Fruit fly (Drosophila melanogaster) whole organism, embryonic: ENCODE results near the gene PpV.

Experiments used
- ATbp ChIP-seq: fragments of 200-800 bp; sonication (Bioruptor generic); optimal IDR thresholded peaks from 2 replicates; lab custom pipeline; 2017; ENCODE audit warnings: missing biosample characterization, mild to moderate bottlenecking, missing genetic modification characterization, missing genetic modification reagents
- C15 ChIP-seq: fragments of 200-800 bp; sonication (Bioruptor generic); IDR thresholded peaks from 3 replicates; pipeline ENCODE4 v1.3.6; 2022; ENCODE audit warnings: missing biosample characterization, missing genetic modification characterization
- CG10209 ChIP-seq: fragments of 200-800 bp; sonication (Bioruptor generic); optimal IDR thresholded peaks from 3 replicates; lab custom pipeline; 2017; ENCODE audit warnings: missing biosample characterization, mild to moderate bottlenecking, missing genetic modification characterization, missing genetic modification reagents
- CG10565 ChIP-seq: fragments of 200-800 bp; sonication (Bioruptor generic); optimal IDR thresholded peaks from 3 replicates; lab custom pipeline; 2016; ENCODE audit warnings: missing biosample characterization, mild to moderate bottlenecking, missing genetic modification characterization
- CG10959 ChIP-seq: fragments of 200-800 bp; sonication (Bioruptor generic); IDR thresholded peaks from 2 replicates; pipeline ENCODE4 v1.3.6; 2022; ENCODE audit warnings: missing biosample characterization, missing genetic modification characterization
- CG13775 ChIP-seq: fragments of 200-800 bp; sonication (Bioruptor generic); optimal IDR thresholded peaks from 3 replicates; lab custom pipeline; 2017; ENCODE audit warnings: missing biosample characterization, mild to moderate bottlenecking, missing genetic modification characterization
- CG15514 ChIP-seq: fragments of 200-800 bp; sonication (Bioruptor generic); optimal IDR thresholded peaks from 3 replicates; lab custom pipeline; 2017; ENCODE audit warnings: missing biosample characterization, missing genetic modification characterization, mild to moderate bottlenecking, moderate library complexity, missing genetic modification reagents
- CG16779 ChIP-seq: fragments of 200-800 bp; sonication (Bioruptor generic); IDR thresholded peaks from 2 replicates; pipeline ENCODE4 v1.3.6; 2022; ENCODE audit warnings: missing biosample characterization, missing genetic modification characterization
- CG17912 ChIP-seq: fragments of 200-800 bp; sonication (Bioruptor generic); optimal IDR thresholded peaks from 2 replicates; lab custom pipeline; 2018; ENCODE audit warnings: missing biosample characterization, mild to moderate bottlenecking, missing genetic modification characterization
- CG2678 ChIP-seq: fragments of 200-800 bp; sonication (Bioruptor generic); optimal IDR thresholded peaks from 3 replicates; lab custom pipeline; 2019; ENCODE audit warnings: missing biosample characterization, mild to moderate bottlenecking, missing genetic modification characterization, moderate library complexity
- CG2875 ChIP-seq: fragments of 200-800 bp; sonication (Bioruptor generic); optimal IDR thresholded peaks from 2 replicates; lab custom pipeline; 2017; ENCODE audit warnings: missing biosample characterization, mild to moderate bottlenecking, missing genetic modification characterization, missing genetic modification reagents
- CG42726 ChIP-seq: fragments of 200-800 bp; sonication (Bioruptor generic); IDR thresholded peaks from 2 replicates; pipeline ENCODE4 v1.3.6; 2022; ENCODE audit warnings: missing biosample characterization, missing genetic modification characterization; ENCODE audit not compliant: partially characterized antibody
- CG4730 ChIP-seq: fragments of 200-800 bp; sonication (Bioruptor generic); IDR thresholded peaks from 2 replicates; pipeline ENCODE4 v1.3.6; 2022; ENCODE audit warnings: missing biosample characterization, missing genetic modification characterization
- CG4820 ChIP-seq: fragments of 200-800 bp; sonication (Bioruptor generic); optimal IDR thresholded peaks from 3 replicates; lab custom pipeline; 2016; ENCODE audit warnings: missing biosample characterization, missing genetic modification characterization
- CG7987 ChIP-seq: fragments of 200-800 bp; sonication (Bioruptor generic); optimal IDR thresholded peaks from 2 replicates; lab custom pipeline; 2018; ENCODE audit warnings: missing biosample characterization, mild to moderate bottlenecking, missing genetic modification characterization, moderate library complexity
- CTCF ChIP-seq: fragments of 200-800 bp; sonication (Bioruptor generic); optimal IDR thresholded peaks from 2 replicates; lab custom pipeline; 2017; ENCODE audit warnings: missing biosample characterization, mild to moderate bottlenecking, missing genetic modification characterization, moderate library complexity
- D ChIP-seq, 2 experiments: fragments of 200-800 bp in 1 of 2; fragments of >200 bp in 1 of 2; sonication (Bioruptor generic) in 1 of 2; optimal IDR thresholded peaks; 2 replicates in 1 of 2; 3 replicates in 1 of 2; lab custom pipeline; 2017; ENCODE audit warnings: mild to moderate bottlenecking in 1 of 2, missing biosample characterization in 1 of 2, missing genetic modification characterization in 1 of 2, missing genetic modification reagents in 1 of 2
- Dad ChIP-seq: fragments of 200-800 bp; sonication (Bioruptor generic); optimal IDR thresholded peaks from 3 replicates; lab custom pipeline; 2016; ENCODE audit warnings: missing biosample characterization, missing genetic modification characterization
- Dip2 ChIP-seq: fragments of 200-800 bp; sonication (Bioruptor generic); IDR thresholded peaks from 2 replicates; pipeline ENCODE4 v1.3.6; 2022; ENCODE audit warnings: missing biosample characterization, missing genetic modification characterization
- H15 ChIP-seq: fragments of 200-800 bp; sonication (Bioruptor generic); IDR thresholded peaks from 3 replicates; pipeline ENCODE4 v1.3.6; 2022; ENCODE audit warnings: missing biosample characterization, missing genetic modification characterization
- HLH4C ChIP-seq: fragments of 200-800 bp; sonication (Bioruptor generic); IDR thresholded peaks from 3 replicates; pipeline ENCODE4 v1.3.6; 2022; ENCODE audit warnings: missing biosample characterization, missing genetic modification characterization; ENCODE audit not compliant: partially characterized antibody
- Hr51 ChIP-seq, 2 experiments: fragments of 200-800 bp; sonication (Bioruptor generic); optimal IDR thresholded peaks; 2 replicates in 1 of 2; 3 replicates in 1 of 2; lab custom pipeline; 2016 to 2018; ENCODE audit warnings: missing biosample characterization in 2 of 2, missing genetic modification characterization in 2 of 2, mild to moderate bottlenecking in 1 of 2, moderate library complexity in 1 of 2
- Lpt ChIP-seq: fragments of >200 bp; optimal IDR thresholded peaks from 2 replicates; lab custom pipeline; 2018; ENCODE audit warnings: missing biosample characterization, missing genetic modification characterization
- Oli ChIP-seq: fragments of 200-800 bp; sonication (Bioruptor generic); optimal IDR thresholded peaks from 2 replicates; lab custom pipeline; 2018; ENCODE audit warnings: missing biosample characterization, mild to moderate bottlenecking, missing genetic modification characterization, moderate library complexity
- Pdp1 ChIP-seq, 2 experiments: fragments of 200-800 bp; sonication (Bioruptor generic); optimal IDR thresholded peaks; 3 replicates each; lab custom pipeline; 2016; ENCODE audit warnings: missing biosample characterization in 2 of 2, missing genetic modification characterization in 2 of 2, mild to moderate bottlenecking in 1 of 2, moderate library complexity in 1 of 2
- Ptx1 ChIP-seq: fragments of 200-800 bp; sonication (Bioruptor generic); IDR thresholded peaks from 2 replicates; pipeline ENCODE4 v1.3.6; 2022; ENCODE audit warnings: missing biosample characterization, missing genetic modification characterization
- Xrp1 ChIP-seq: fragments of 200-800 bp; sonication (Bioruptor generic); IDR thresholded peaks from 2 replicates; pipeline ENCODE4 v1.3.6; 2022; ENCODE audit warnings: missing biosample characterization, missing genetic modification characterization
- ab ChIP-seq: fragments of 200-800 bp; sonication (Bioruptor generic); optimal IDR thresholded peaks from 2 replicates; lab custom pipeline; 2016; ENCODE audit warnings: missing biosample characterization, missing genetic modification characterization
- ase ChIP-seq: fragments of 200-800 bp; sonication (Bioruptor generic); IDR thresholded peaks from 3 replicates; pipeline ENCODE4 v1.3.6; 2022; ENCODE audit warnings: missing biosample characterization, missing genetic modification characterization
- cad ChIP-seq: fragments of >200 bp; optimal IDR thresholded peaks from 2 replicates; lab custom pipeline; 2017; ENCODE audit warnings: missing biosample characterization, missing genetic modification characterization
- cg ChIP-seq: fragments of 200-800 bp; sonication (Bioruptor generic); optimal IDR thresholded peaks from 3 replicates; lab custom pipeline; 2019; ENCODE audit warnings: missing biosample characterization, mild to moderate bottlenecking, missing genetic modification characterization, moderate library complexity
- chn ChIP-seq: fragments of 200-800 bp; sonication (Bioruptor generic); optimal IDR thresholded peaks from 2 replicates; lab custom pipeline; 2016; ENCODE audit warnings: missing biosample characterization, missing genetic modification characterization
- esg ChIP-seq: fragments of 200-800 bp; sonication (Bioruptor generic); conservative IDR thresholded peaks from 2 replicates; pipeline ENCODE4 v1.3.6; 2022; ENCODE audit warnings: missing biosample characterization, missing genetic modification characterization
- eve ChIP-seq, 2 experiments: fragments of >200 bp; optimal IDR thresholded peaks; 2 replicates each; lab custom pipeline; 2017; ENCODE audit warnings: missing biosample characterization in 2 of 2, missing genetic modification characterization in 2 of 2
- ewg ChIP-seq: fragments of 200-800 bp; sonication (Bioruptor generic); optimal IDR thresholded peaks from 3 replicates; lab custom pipeline; 2017; ENCODE audit warnings: mild to moderate bottlenecking, missing biosample characterization, missing genetic modification reagents, missing genetic modification characterization
- ftz-f1 ChIP-seq: fragments of 200-800 bp; sonication (Bioruptor generic); optimal IDR thresholded peaks from 2 replicates; lab custom pipeline; 2016; ENCODE audit warnings: missing biosample characterization, missing genetic modification characterization
- kah ChIP-seq: fragments of 200-800 bp; sonication (Bioruptor generic); optimal IDR thresholded peaks from 2 replicates; lab custom pipeline; 2018; ENCODE audit warnings: missing biosample characterization, mild to moderate bottlenecking, missing genetic modification characterization
- lab ChIP-seq: fragments of 200-800 bp; sonication (Bioruptor generic); optimal IDR thresholded peaks from 3 replicates; lab custom pipeline; 2017; ENCODE audit warnings: missing biosample characterization, missing genetic modification characterization, mild to moderate bottlenecking, moderate library complexity, missing genetic modification reagents
- lmd ChIP-seq: fragments of 200-800 bp; sonication (Bioruptor generic); IDR thresholded peaks from 2 replicates; pipeline ENCODE4 v1.3.6; 2022; ENCODE audit warnings: missing biosample characterization, missing genetic modification characterization
- mld ChIP-seq: fragments of 200-800 bp; sonication (Bioruptor generic); IDR thresholded peaks from 3 replicates; pipeline ENCODE4 v1.3.6; 2022; ENCODE audit warnings: missing biosample characterization, missing genetic modification characterization; ENCODE audit not compliant: partially characterized antibody
- prd ChIP-seq, 3 experiments: fragments of >200 bp in 2 of 3; fragments of 200-800 bp in 1 of 3; sonication (Bioruptor generic) in 1 of 3; optimal IDR thresholded peaks in 2 of 3; IDR thresholded peaks in 1 of 3; 2 replicates in 2 of 3; 3 replicates in 1 of 3; pipeline versions ENCODE4 v1.3.6 to Lab custom; 2017 to 2022; ENCODE audit warnings: missing biosample characterization in 1 of 3, missing genetic modification characterization in 1 of 3
- row ChIP-seq: fragments of 200-800 bp; sonication (Bioruptor generic); IDR thresholded peaks from 3 replicates; pipeline ENCODE4 v1.3.6; 2022; ENCODE audit warnings: missing biosample characterization, missing genetic modification characterization
- seq ChIP-seq: fragments of 200-800 bp; sonication (Bioruptor generic); IDR thresholded peaks from 2 replicates; pipeline ENCODE4 v1.3.6; 2022; ENCODE audit warnings: missing biosample characterization, missing genetic modification characterization
- sisA ChIP-seq: fragments of 200-800 bp; sonication (Bioruptor generic); IDR thresholded peaks from 2 replicates; pipeline ENCODE4 v1.3.6; 2022; ENCODE audit warnings: missing biosample characterization, missing genetic modification characterization
- sr ChIP-seq: fragments of 200-800 bp; sonication (Bioruptor generic); IDR thresholded peaks from 3 replicates; pipeline ENCODE4 v1.3.6; 2022; ENCODE audit warnings: missing biosample characterization, missing genetic modification characterization
- tap ChIP-seq: fragments of 200-800 bp; optimal IDR thresholded peaks from 3 replicates; lab custom pipeline; 2019; ENCODE audit warnings: missing biosample characterization, mild to moderate bottlenecking, missing genetic modification characterization, moderate library complexity
- tll ChIP-seq, 2 experiments: fragments of 200-800 bp in 1 of 2; fragments of >200 bp in 1 of 2; sonication (Bioruptor generic) in 1 of 2; optimal IDR thresholded peaks; 2 replicates each; lab custom pipeline; 2017 to 2019; ENCODE audit warnings: missing biosample characterization in 2 of 2, missing genetic modification characterization in 2 of 2, mild to moderate bottlenecking in 1 of 2, moderate library complexity in 1 of 2
- trem ChIP-seq: fragments of 200-800 bp; optimal IDR thresholded peaks from 3 replicates; lab custom pipeline; 2019; ENCODE audit warnings: missing biosample characterization, mild to moderate bottlenecking, missing genetic modification characterization, moderate library complexity
- zen ChIP-seq: fragments of 200-800 bp; sonication (Bioruptor generic); optimal IDR thresholded peaks from 3 replicates; lab custom pipeline; 2018; ENCODE audit warnings: missing biosample characterization, mild to moderate bottlenecking, missing genetic modification characterization, moderate library complexity

PpV gene

dm6 chrX:6356748-6357397 is 15.8 kb downstream of the PpV start (continued):
- no peak for TF ChIP-seq H15 (GFP tag; lab: Robert Waterston, UW)
- no peak for TF ChIP-seq eve (GFP tag; optimal IDR thresholded peaks at IDR 0.05; lab: Kevin White, UChicago)
- no peak for TF ChIP-seq mld (GFP tag; lab: Robert Waterston, UW)
- no peak for TF ChIP-seq sisA (GFP tag; lab: Robert Waterston, UW)
- no peak for TF ChIP-seq D (optimal IDR thresholded peaks at IDR 0.05; lab: Kevin White, UChicago)
- no peak for TF ChIP-seq D (GFP tag; optimal IDR thresholded peaks at IDR 0.05; lab: Kevin White, UChicago)
- TF ChIP-seq Pdp1 (GFP tag; optimal IDR thresholded peaks at IDR 0.05; lab: Kevin White, UChicago), result peak in 1 of 2 experiments; percentile 15
- no peak for TF ChIP-seq HLH4C (GFP tag; lab: Robert Waterston, UW)
- no peak for TF ChIP-seq CG16779 (GFP tag; lab: Robert Waterston, UW)
- no peak for TF ChIP-seq CG10209
- no peak for TF ChIP-seq Oli (tag; lab: Kevin White, UChicago)
- TF ChIP-seq ewg (GFP tag; lab: Kevin White, UChicago), result no peak
- TF ChIP-seq Hr51 (GFP tag; optimal IDR thresholded peaks at IDR 0.05; lab: Kevin White, UChicago), result peak in 1 of 2 experiments; percentile 42
- no peak for TF ChIP-seq prd (optimal IDR thresholded peaks at IDR 0.05; lab: Kevin White, UChicago)
- no peak for TF ChIP-seq prd (GFP tag; IDR thresholded peaks at IDR 0.05; lab: Robert Waterston, UW)
- no peak for TF ChIP-seq ab (GFP tag; lab: Kevin White, UChicago)
- TF ChIP-seq CG4730, result no peak
- TF ChIP-seq Dip2 (GFP tag; lab: Robert Waterston, UW), result no peak
- TF ChIP-seq seq (GFP tag; lab: Robert Waterston, UW), result no peak
- TF ChIP-seq ftz-f1 (GFP tag; lab: Kevin White, UChicago), result no peak
- TF ChIP-seq CG7987 (GFP tag; lab: Kevin White, UChicago), result no peak
- no peak for TF ChIP-seq lmd (GFP tag; lab: Robert Waterston, UW)
- no peak for TF ChIP-seq Lpt
- TF ChIP-seq zen (tag; lab: Kevin White, UChicago), result no peak
- peak; percentile 67 for TF ChIP-seq row (GFP tag; lab: Robert Waterston, UW)
- no peak for TF ChIP-seq tap (tag; lab: Kevin White, UChicago)
- TF ChIP-seq ATbp (GFP tag; lab: Kevin White, UChicago), result no peak
- no peak for TF ChIP-seq CG42726 (GFP tag; lab: Robert Waterston, UW)
- no peak for TF ChIP-seq Dad (GFP tag; lab: Kevin White, UChicago)
- TF ChIP-seq CG10565, result no peak
- no peak for TF ChIP-seq CG17912 (GFP tag; lab: Kevin White, UChicago)
- TF ChIP-seq CG4820 (GFP tag; lab: Kevin White, UChicago), result no peak
- TF ChIP-seq esg (GFP tag; lab: Robert Waterston, UW), result no peak
- TF ChIP-seq CG2678 (tag; lab: Kevin White, UChicago), result peak; percentile 44
- no peak for TF ChIP-seq sr
- no peak for TF ChIP-seq trem (tag; lab: Kevin White, UChicago)
- no peak for TF ChIP-seq CG2875
- TF ChIP-seq CTCF, result no peak
- peak; percentile 22 for TF ChIP-seq lab (GFP tag; lab: Kevin White, UChicago)
- peak; percentile 29; the same call in 1 of the 2 replicates for TF ChIP-seq Ptx1
- TF ChIP-seq chn, result no peak
- peak; percentile 42; the same call in 1 of the 2 replicates for TF ChIP-seq Xrp1 (GFP tag; lab: Robert Waterston, UW)
- 0 out of 3 replicates have a peak, but pooled peaks have one; percentile 18 for TF ChIP-seq ase (GFP tag; lab: Robert Waterston, UW)
- TF ChIP-seq C15 (GFP tag; lab: Robert Waterston, UW), result no peak
- no peak for TF ChIP-seq CG13775
- no peak for TF ChIP-seq tll (GFP tag; optimal IDR thresholded peaks at IDR 0.05; lab: Kevin White, UChicago)
- peak; percentile 54 for TF ChIP-seq cg
- TF ChIP-seq CG15514 (GFP tag; lab: Kevin White, UChicago), result peak; percentile 2
- no peak for TF ChIP-seq cad
- no peak for TF ChIP-seq kah
- no peak for TF ChIP-seq CG10959 (GFP tag; lab: Robert Waterston, UW)
